Worm (Caenorhabditis elegans): Measurements from ENCODE around the gene F35E8.13.

- TF ChIP-seq tbx-37 (GFP tag; conservative IDR thresholded peaks at IDR 0.05) (no peak), ama-1 (optimal IDR thresholded peaks at IDR 0.05) (no peak), ets-7 (tag; optimal IDR thresholded peaks at IDR 0.05) (no peak), flt-1 (GFP tag; IDR thresholded peaks at IDR 0.05) (no peak), scrt-1 (GFP tag; IDR thresholded peaks at IDR 0.05) (no peak)
These were observed 7.2 kb upstream of the F35E8.13 start, which contains the start of gene gst-38 for ce11 chrV:15915919-15916318.

Data from whole organism, early embryonic.